Fruit fly (Drosophila melanogaster): Measurements from ENCODE around the gene CG43732.

dm6 chr3R:18947307-18947706 lies 2.7 kb upstream of the CG43732 start:
- TF ChIP-seq CG33017 (tag; optimal IDR thresholded peaks at IDR 0.05) (no peak), kay (GFP tag; ENCODE audit: borderline replicate concordance) (no peak), Clk (GFP tag; optimal IDR thresholded peaks at IDR 0.05) (no peak)

Measured in whole organism, adult.